Worm (Caenorhabditis elegans): Measurements from ENCODE around the gene F43D2.3.
A peak's percentile ranks its signal among the peaks of the same experiment; 100 is the strongest.

Gene F43D2.3

ce11 chrV:14597005-14597680 lies 34.5 kb upstream of the F43D2.3 start, which contains the start of gene pes-9:
pes-9 (minus strand) TSS chrV:14597034.
- TF ChIP-seq lin-13 (tag; optimal IDR thresholded peaks at IDR 0.05), result no peak
- TF ChIP-seq nhr-76 (tag; optimal IDR thresholded peaks at IDR 0.05), result no peak
- TF ChIP-seq sptf-1 (tag; optimal IDR thresholded peaks at IDR 0.05), result no peak
- no peak for TF ChIP-seq unc-62 (GFP tag; optimal IDR thresholded peaks at IDR 0.05)
- TF ChIP-seq mep-1 (tag; optimal IDR thresholded peaks at IDR 0.05), result no peak
- no peak for TF ChIP-seq unc-39 (tag; optimal IDR thresholded peaks at IDR 0.05)
- TF ChIP-seq lin-32 (GFP tag; optimal IDR thresholded peaks at IDR 0.05), result no peak
- no peak for TF ChIP-seq flh-1 (GFP tag; optimal IDR thresholded peaks at IDR 0.05)
- no peak for TF ChIP-seq ztf-11 (tag; optimal IDR thresholded peaks at IDR 0.05)
- TF ChIP-seq drap-1 (GFP tag; optimal IDR thresholded peaks at IDR 0.05), result no peak
- no peak for TF ChIP-seq sem-2 (GFP tag; optimal IDR thresholded peaks at IDR 0.05)
- no peak for TF ChIP-seq tbx-8 (GFP tag; optimal IDR thresholded peaks at IDR 0.05)

ce11 chrV:14597681-14598184 lies 34.0 kb upstream of the F43D2.3 start, which contains the start of gene R11H6.2:
R11H6.2 (plus strand) TSS chrV:14598006.
- TF ChIP-seq mep-1 (tag; optimal IDR thresholded peaks at IDR 0.05), result peak; percentile 60
- TF ChIP-seq tbx-8 (GFP tag; optimal IDR thresholded peaks at IDR 0.05), result no peak
- no peak for TF ChIP-seq unc-120 (tag; optimal IDR thresholded peaks at IDR 0.05; ENCODE audit: poor library complexity, severe bottlenecking)

- TF ChIP-seq lin-32 (GFP tag; optimal IDR thresholded peaks at IDR 0.05) (no peak), bed-3 (GFP tag; optimal IDR thresholded peaks at IDR 0.05) (no peak), mep-1 (tag; optimal IDR thresholded peaks at IDR 0.05) (no peak), drap-1 (GFP tag; optimal IDR thresholded peaks at IDR 0.05) (no peak), snpc-4 (tag; optimal IDR thresholded peaks at IDR 0.05) (no peak), tbx-8 (GFP tag; optimal IDR thresholded peaks at IDR 0.05) (no peak), nhr-12 (tag; optimal IDR thresholded peaks at IDR 0.05) (no peak), nhr-76 (tag; optimal IDR thresholded peaks at IDR 0.05) (no peak), zip-8 (tag; optimal IDR thresholded peaks at IDR 0.05) (no peak), ham-2 (GFP tag; optimal IDR thresholded peaks at IDR 0.05) (no peak), nhr-28 (tag; optimal IDR thresholded peaks at IDR 0.05) (no peak), elt-3 (tag; optimal IDR thresholded peaks at IDR 0.05) (no peak), lsy-2 (tag; optimal IDR thresholded peaks at IDR 0.05) (no peak), flh-1 (GFP tag; optimal IDR thresholded peaks at IDR 0.05) (no peak)
Observed at ce11 chrV:14599972-14600371, 31.7 kb upstream of the F43D2.3 start, which contains the start of gene glb-22. glb-22 (plus strand) TSS chrV:14600272.

ce11 chrV:14603755-14604154 lies 27.9 kb upstream of the F43D2.3 start:
- TF ChIP-seq blmp-1 (tag; optimal IDR thresholded peaks at IDR 0.05) (no peak), flh-1 (GFP tag; optimal IDR thresholded peaks at IDR 0.05) (no peak), lin-13 (tag; optimal IDR thresholded peaks at IDR 0.05) (no peak)

ce11 chrV:14609643-14610042 lies 22.0 kb upstream of the F43D2.3 start, which contains the start of gene R11H6.4:
R11H6.4 (plus strand) TSS chrV:14609943.
- TF ChIP-seq M03D4.4 (tag; optimal IDR thresholded peaks at IDR 0.05) (no peak), nhr-12 (tag; optimal IDR thresholded peaks at IDR 0.05) (no peak), unc-39 (tag; optimal IDR thresholded peaks at IDR 0.05) (no peak), ces-1 (GFP tag; optimal IDR thresholded peaks at IDR 0.05) (no peak), ztf-11 (tag; optimal IDR thresholded peaks at IDR 0.05) (no peak), nhr-2 (tag; optimal IDR thresholded peaks at IDR 0.05) (no peak), elt-3 (tag; optimal IDR thresholded peaks at IDR 0.05) (no peak)

- TF ChIP-seq snpc-4 (tag; optimal IDR thresholded peaks at IDR 0.05) (no peak), ham-2 (GFP tag; optimal IDR thresholded peaks at IDR 0.05) (no peak), mls-2 (tag; optimal IDR thresholded peaks at IDR 0.05) (no peak), lsy-2 (tag; optimal IDR thresholded peaks at IDR 0.05) (no peak), ceh-83 (GFP tag; optimal IDR thresholded peaks at IDR 0.05) (no peak), pha-4 (tag; optimal IDR thresholded peaks at IDR 0.05) (no peak), elt-1 (tag; optimal IDR thresholded peaks at IDR 0.05; ENCODE audit: borderline replicate concordance, insufficient read depth) (no peak), lin-32 (GFP tag; optimal IDR thresholded peaks at IDR 0.05) (no peak), M03D4.4 (tag; optimal IDR thresholded peaks at IDR 0.05) (no peak), ceh-39 (tag; optimal IDR thresholded peaks at IDR 0.05) (no peak), unc-39 (tag; optimal IDR thresholded peaks at IDR 0.05) (no peak), nhr-2 (tag; optimal IDR thresholded peaks at IDR 0.05) (no peak), nhr-237 (tag; optimal IDR thresholded peaks at IDR 0.05) (no peak), nhr-76 (tag; optimal IDR thresholded peaks at IDR 0.05) (no peak)
Observed at ce11 chrV:14610781-14611180, 20.9 kb upstream of the F43D2.3 start.
